Fruit fly (Drosophila melanogaster) whole organism: Measurements from ENCODE around the gene CG6497.

Source experiments
- CG8478 ChIP-seq: fragments of >200 bp; optimal IDR thresholded peaks from 2 replicates; lab custom pipeline; 2018; ENCODE audit warnings: inconsistent platforms
- Dll ChIP-seq: fragments of >200 bp; optimal IDR thresholded peaks from 2 replicates; lab custom pipeline; 2017
- EcR ChIP-seq, 2 experiments: fragments of >200 bp; optimal IDR thresholded peaks; 2 replicates each; lab custom pipeline; 2017; ENCODE audit warnings: missing biosample characterization in 2 of 2, missing genetic modification characterization in 2 of 2, missing genetic modification reagents in 2 of 2
- pan ChIP-seq: fragments of >200 bp; optimal IDR thresholded peaks from 2 replicates; lab custom pipeline; 2017
- psq ChIP-seq: fragments of >200 bp; optimal IDR thresholded peaks from 2 replicates; lab custom pipeline; 2017
- usp ChIP-seq: fragments of >200 bp; optimal IDR thresholded peaks from 2 replicates; lab custom pipeline; 2017; ENCODE audit warnings: missing biosample characterization, missing genetic modification characterization, mixed read lengths

Gene CG6497

dm6 chr3L:17253887-17254581, at the start of gene CG6497:
Gene CG6497 (minus strand): TSS chr3L:17253937.
- TF ChIP-seq usp (GFP tag; lab: Kevin White, UChicago) (no peak), CG8478 (lab: Kevin White, UChicago) (no peak), pan (lab: Kevin White, UChicago) (no peak), EcR (GFP tag; optimal IDR thresholded peaks at IDR 0.05; lab: Kevin White, UChicago) (no peak), Dll (lab: Kevin White, UChicago) (no peak), psq (lab: Kevin White, UChicago) (no peak)

- TF ChIP-seq pan (lab: Kevin White, UChicago) (no peak), Dll (lab: Kevin White, UChicago) (no peak), usp (GFP tag; lab: Kevin White, UChicago) (no peak), EcR (GFP tag; optimal IDR thresholded peaks at IDR 0.05; lab: Kevin White, UChicago) (no peak), CG8478 (lab: Kevin White, UChicago) (no peak), psq (lab: Kevin White, UChicago) (no peak)
These were observed 38.5 kb upstream of the CG6497 start for dm6 chr3L:17292205-17292604.

- no peak for TF ChIP-seq psq (lab: Kevin White, UChicago)
- no peak for TF ChIP-seq CG8478 (lab: Kevin White, UChicago)
- no peak for TF ChIP-seq usp (GFP tag; lab: Kevin White, UChicago)
- TF ChIP-seq EcR (GFP tag; optimal IDR thresholded peaks at IDR 0.05; lab: Kevin White, UChicago), result no peak
- no peak for TF ChIP-seq Dll (lab: Kevin White, UChicago)
- TF ChIP-seq pan (lab: Kevin White, UChicago), result no peak
These were observed 15.7 kb upstream of the CG6497 start for dm6 chr3L:17269463-17269862.

dm6 chr3L:17264116-17264515, 10.4 kb upstream of the CG6497 start, which contains the start of gene CG13723:
Gene CG13723 (plus strand): TSS chr3L:17264416.
- TF ChIP-seq psq (lab: Kevin White, UChicago) (no peak), usp (GFP tag; lab: Kevin White, UChicago) (no peak), pan (lab: Kevin White, UChicago) (no peak), EcR (GFP tag; optimal IDR thresholded peaks at IDR 0.05; lab: Kevin White, UChicago) (no peak)

dm6 chr3L:17257199-17257598, 3.5 kb upstream of the CG6497 start:
- TF ChIP-seq pan (lab: Kevin White, UChicago) (no peak), psq (lab: Kevin White, UChicago) (no peak), Dll (lab: Kevin White, UChicago) (no peak), CG8478 (lab: Kevin White, UChicago) (no peak), usp (GFP tag; lab: Kevin White, UChicago) (no peak), EcR (GFP tag; optimal IDR thresholded peaks at IDR 0.05; lab: Kevin White, UChicago) (no peak)

- TF ChIP-seq pan (lab: Kevin White, UChicago) (no peak), usp (GFP tag; lab: Kevin White, UChicago) (no peak), Dll (lab: Kevin White, UChicago) (no peak), CG8478 (lab: Kevin White, UChicago) (no peak), psq (lab: Kevin White, UChicago) (no peak), EcR (GFP tag; optimal IDR thresholded peaks at IDR 0.05; lab: Kevin White, UChicago) (no peak)
These were observed 8.1 kb downstream of the CG6497 start for dm6 chr3L:17245594-17245993.

- no peak for TF ChIP-seq usp (GFP tag; lab: Kevin White, UChicago)
- no peak for TF ChIP-seq psq (lab: Kevin White, UChicago)
- TF ChIP-seq pan (lab: Kevin White, UChicago), result no peak
- no peak for TF ChIP-seq EcR (GFP tag; optimal IDR thresholded peaks at IDR 0.05; lab: Kevin White, UChicago)
- no peak for TF ChIP-seq CG8478 (lab: Kevin White, UChicago)
These were observed 10.6 kb downstream of the CG6497 start, which contains the start of gene CG7707 for dm6 chr3L:17243136-17243535. Gene CG7707 (plus strand): TSS chr3L:17243436.

dm6 chr3L:17242078-17242613, 11.6 kb downstream of the CG6497 start, which contains the start of gene Afg3l2:
Gene Afg3l2 (minus strand): TSS chr3L:17242128.
- TF ChIP-seq usp (GFP tag; lab: Kevin White, UChicago), result no peak
- no peak for TF ChIP-seq EcR (GFP tag; optimal IDR thresholded peaks at IDR 0.05; lab: Kevin White, UChicago)
- TF ChIP-seq pan (lab: Kevin White, UChicago), result no peak
- TF ChIP-seq CG8478 (lab: Kevin White, UChicago), result no peak
- TF ChIP-seq psq (lab: Kevin White, UChicago), result no peak
- no peak for TF ChIP-seq Dll (lab: Kevin White, UChicago)

- TF ChIP-seq Dll (lab: Kevin White, UChicago) (no peak), CG8478 (lab: Kevin White, UChicago) (no peak), EcR (GFP tag; optimal IDR thresholded peaks at IDR 0.05; lab: Kevin White, UChicago) (no peak), pan (lab: Kevin White, UChicago) (no peak), usp (GFP tag; lab: Kevin White, UChicago) (no peak), psq (lab: Kevin White, UChicago) (no peak)
These were observed 15.5 kb downstream of the CG6497 start, which contains the start of gene Rbp6 for dm6 chr3L:17238129-17238732. Gene Rbp6 (minus strand): TSS chr3L:17238212.

- no peak for TF ChIP-seq EcR (GFP tag; optimal IDR thresholded peaks at IDR 0.05; lab: Kevin White, UChicago)
- no peak for TF ChIP-seq pan (lab: Kevin White, UChicago)
- no peak for TF ChIP-seq psq (lab: Kevin White, UChicago)
- no peak for TF ChIP-seq Dll (lab: Kevin White, UChicago)
- TF ChIP-seq CG8478 (lab: Kevin White, UChicago), result no peak
- TF ChIP-seq usp (GFP tag; lab: Kevin White, UChicago), result no peak
These were observed 16.7 kb downstream of the CG6497 start for dm6 chr3L:17237003-17237402.

- no peak for TF ChIP-seq Dll (lab: Kevin White, UChicago)
- no peak for TF ChIP-seq CG8478 (lab: Kevin White, UChicago)
- no peak for TF ChIP-seq psq (lab: Kevin White, UChicago)
- TF ChIP-seq usp (GFP tag; lab: Kevin White, UChicago), result no peak
- TF ChIP-seq EcR (GFP tag; optimal IDR thresholded peaks at IDR 0.05; lab: Kevin White, UChicago), result no peak
- no peak for TF ChIP-seq pan (lab: Kevin White, UChicago)
These were observed 27.4 kb downstream of the CG6497 start for dm6 chr3L:17226330-17226729.
